Worm (Caenorhabditis elegans) whole organism, young adult: Measurements from ENCODE around the gene srd-41.
A peak's percentile ranks its signal among the peaks of the same experiment; 100 is the strongest.

Experiments used
- B0035.1 ChIP-seq: sonication (generic microtip); optimal IDR thresholded peaks from 2 replicates; lab custom pipeline; 2016; ENCODE audit warnings: missing genetic modification characterization, mild to moderate bottlenecking, missing compliant biosample characterization, missing genotype, missing genetic modification reagents
- B0261.1 ChIP-seq: sonication (generic microtip); optimal IDR thresholded peaks from 2 replicates; lab custom pipeline; 2016; ENCODE audit warnings: mild to moderate bottlenecking, missing genetic modification characterization, moderate library complexity, missing compliant biosample characterization
- F10E7.11 ChIP-seq: sonication (generic microtip); optimal IDR thresholded peaks from 2 replicates; lab custom pipeline; 2017; ENCODE audit warnings: mild to moderate bottlenecking, missing genetic modification characterization, moderate library complexity, missing compliant biosample characterization
- F22D6.2 ChIP-seq: sonication (generic microtip); optimal IDR thresholded peaks from 2 replicates; lab custom pipeline; 2016; ENCODE audit warnings: mild to moderate bottlenecking, missing genetic modification characterization, missing compliant biosample characterization
- F39B2.1 ChIP-seq: fragments of 200-800 bp; sonication (Bioruptor generic); IDR thresholded peaks from 2 replicates; pipeline ENCODE4 v1.3.6; 2022; ENCODE audit warnings: missing genetic modification reagents, missing genetic modification characterization, missing compliant biosample characterization
- F55B11.4 ChIP-seq: sonication (generic microtip); optimal IDR thresholded peaks from 2 replicates; lab custom pipeline; 2016; ENCODE audit warnings: missing compliant biosample characterization, missing genetic modification characterization, borderline replicate concordance; ENCODE audit not compliant: insufficient read depth
- T07F8.4 ChIP-seq: sonication (generic microtip); optimal IDR thresholded peaks from 2 replicates; lab custom pipeline; 2016; ENCODE audit warnings: mild to moderate bottlenecking, missing genetic modification characterization, moderate library complexity, missing compliant biosample characterization
- Y79H2A.3 ChIP-seq: fragments of 200-800 bp; sonication (Bioruptor generic); conservative IDR thresholded peaks from 2 replicates; pipeline ENCODE4 v1.3.6; 2022; ENCODE audit warnings: missing genetic modification reagents, missing genetic modification characterization, missing compliant biosample characterization
- Y95B8A.8 ChIP-seq: fragments of 200-800 bp; sonication (Bioruptor generic); IDR thresholded peaks from 2 replicates; pipeline ENCODE4 v1.3.6; 2022; ENCODE audit warnings: missing genetic modification reagents, missing genetic modification characterization, missing compliant biosample characterization
- ZK185.1 ChIP-seq: sonication (generic microtip); optimal IDR thresholded peaks from 2 replicates; lab custom pipeline; 2016; ENCODE audit warnings: mild to moderate bottlenecking, missing genetic modification characterization, missing compliant biosample characterization; ENCODE audit not compliant: poor library complexity, severe bottlenecking
- aptf-2 ChIP-seq: fragments of 200-800 bp; sonication (Bioruptor generic); conservative IDR thresholded peaks from 2 replicates; pipeline ENCODE4 v1.3.6; 2022; ENCODE audit warnings: missing genetic modification reagents, missing genetic modification characterization, missing compliant biosample characterization
- atf-7 ChIP-seq: sonication (generic microtip); optimal IDR thresholded peaks from 2 replicates; lab custom pipeline; 2017; ENCODE audit warnings: mild to moderate bottlenecking, missing genetic modification characterization, missing compliant biosample characterization
- athp-1 ChIP-seq: sonication (generic microtip); optimal IDR thresholded peaks from 2 replicates; lab custom pipeline; 2017; ENCODE audit warnings: mild to moderate bottlenecking, missing genetic modification characterization, missing compliant biosample characterization
- attf-5 ChIP-seq: fragments of 200-800 bp; sonication (Bioruptor generic); optimal IDR thresholded peaks from 2 replicates; lab custom pipeline; 2018; ENCODE audit warnings: mild to moderate bottlenecking, missing genetic modification characterization, missing compliant biosample characterization
- attf-6 ChIP-seq: fragments of 200-800 bp; sonication (Bioruptor generic); IDR thresholded peaks from 2 replicates; pipeline ENCODE4 v1.3.6; 2022; ENCODE audit warnings: missing genetic modification reagents, missing genetic modification characterization, missing compliant biosample characterization
- cebp-2 ChIP-seq: fragments of 200-800 bp; sonication (Bioruptor generic); IDR thresholded peaks from 2 replicates; pipeline ENCODE4 v1.3.6; 2022; ENCODE audit warnings: missing genetic modification characterization, missing compliant biosample characterization
- ceh-100 ChIP-seq: fragments of 200-800 bp; sonication (Bioruptor generic); IDR thresholded peaks from 2 replicates; pipeline ENCODE4 v1.3.6; 2022; ENCODE audit warnings: missing genetic modification reagents, missing genetic modification characterization, missing compliant biosample characterization
- ceh-27 ChIP-seq: fragments of 200-800 bp; sonication (Bioruptor generic); optimal IDR thresholded peaks from 2 replicates; lab custom pipeline; 2018; ENCODE audit warnings: mild to moderate bottlenecking, missing genetic modification characterization, moderate library complexity, missing compliant biosample characterization
- ceh-79 ChIP-seq: sonication (generic microtip); optimal IDR thresholded peaks from 2 replicates; lab custom pipeline; 2017; ENCODE audit warnings: mild to moderate bottlenecking, missing genetic modification characterization, missing compliant biosample characterization
- ceh-91 ChIP-seq: fragments of 200-800 bp; sonication (Bioruptor generic); IDR thresholded peaks from 2 replicates; pipeline ENCODE4 v1.3.6; 2022; ENCODE audit warnings: missing genetic modification reagents, missing genetic modification characterization, missing compliant biosample characterization
- dox-1 ChIP-seq: fragments of 200-800 bp; sonication (Bioruptor generic); IDR thresholded peaks from 2 replicates; pipeline ENCODE4 v1.3.6; 2022; ENCODE audit warnings: missing genetic modification reagents, missing genetic modification characterization, missing compliant biosample characterization
- egl-44 ChIP-seq: fragments of 200-800 bp; sonication (Bioruptor generic); IDR thresholded peaks from 2 replicates; pipeline ENCODE4 v1.3.6; 2022; ENCODE audit warnings: missing genetic modification reagents, missing genetic modification characterization, missing compliant biosample characterization
- ekl-4 ChIP-seq: fragments of 200-800 bp; sonication (Bioruptor generic); IDR thresholded peaks from 2 replicates; pipeline ENCODE4 v1.3.6; 2022; ENCODE audit warnings: missing genetic modification reagents, missing genetic modification characterization, missing compliant biosample characterization
- hlh-12 ChIP-seq: sonication (generic microtip); optimal IDR thresholded peaks from 2 replicates; lab custom pipeline; 2016; ENCODE audit warnings: missing genetic modification characterization, missing compliant biosample characterization
- hmg-1.2 ChIP-seq: fragments of 200-800 bp; sonication (Bioruptor generic); IDR thresholded peaks from 2 replicates; pipeline ENCODE4 v1.3.6; 2022; ENCODE audit warnings: missing genetic modification reagents, missing genetic modification characterization, missing compliant biosample characterization
- let-607 ChIP-seq, 2 experiments: fragments of 200-800 bp in 1 of 2; sonication (Bioruptor generic) in 1 of 2; sonication (generic microtip) in 1 of 2; optimal IDR thresholded peaks; 2 replicates each; lab custom pipeline; 2016 to 2018; ENCODE audit warnings: mild to moderate bottlenecking in 2 of 2, missing compliant biosample characterization in 2 of 2, missing genetic modification characterization in 2 of 2, moderate library complexity in 2 of 2, missing genotype in 1 of 2
- lin-40 ChIP-seq: sonication (generic microtip); optimal IDR thresholded peaks from 2 replicates; lab custom pipeline; 2016; ENCODE audit warnings: missing genetic modification characterization, mild to moderate bottlenecking, missing compliant biosample characterization, missing genotype, missing genetic modification reagents
- lsl-1 ChIP-seq: fragments of 200-800 bp; sonication (Bioruptor generic); optimal IDR thresholded peaks from 2 replicates; lab custom pipeline; 2018; ENCODE audit warnings: mild to moderate bottlenecking, missing genetic modification characterization, moderate library complexity, missing compliant biosample characterization
- madf-10 ChIP-seq: sonication (generic microtip); optimal IDR thresholded peaks from 2 replicates; lab custom pipeline; 2016; ENCODE audit warnings: mild to moderate bottlenecking, missing genetic modification characterization, missing compliant biosample characterization
- madf-6 ChIP-seq: fragments of 200-800 bp; sonication (Bioruptor generic); IDR thresholded peaks from 2 replicates; pipeline ENCODE4 v1.3.6; 2022; ENCODE audit warnings: missing genetic modification reagents, missing genetic modification characterization, missing compliant biosample characterization
- mxl-1 ChIP-seq: sonication (generic microtip); optimal IDR thresholded peaks from 2 replicates; lab custom pipeline; 2016; ENCODE audit warnings: missing genetic modification characterization, missing compliant biosample characterization
- nfya-2 ChIP-seq: fragments of 200-800 bp; sonication (Bioruptor generic); IDR thresholded peaks from 2 replicates; pipeline ENCODE4 v1.3.6; 2022; ENCODE audit warnings: missing genetic modification reagents, missing genetic modification characterization, missing compliant biosample characterization
- nfyb-1 ChIP-seq: fragments of 200-800 bp; sonication (Bioruptor generic); IDR thresholded peaks from 2 replicates; pipeline ENCODE4 v1.3.6; 2022; ENCODE audit warnings: missing genetic modification reagents, missing genetic modification characterization, missing compliant biosample characterization
- nhr-179 ChIP-seq: sonication (generic microtip); optimal IDR thresholded peaks from 2 replicates; lab custom pipeline; 2016; ENCODE audit warnings: mild to moderate bottlenecking, missing genetic modification characterization, missing compliant biosample characterization
- nhr-90 ChIP-seq: sonication (generic microtip); optimal IDR thresholded peaks from 2 replicates; lab custom pipeline; 2016; ENCODE audit warnings: missing genotype, mild to moderate bottlenecking, missing genetic modification characterization, missing compliant biosample characterization
- pbrm-1 ChIP-seq: fragments of 200-800 bp; sonication (Bioruptor generic); IDR thresholded peaks from 2 replicates; pipeline ENCODE4 v1.3.6; 2022; ENCODE audit warnings: missing genetic modification reagents, missing genetic modification characterization, missing compliant biosample characterization
- repo-1 ChIP-seq: sonication (generic microtip); optimal IDR thresholded peaks from 2 replicates; lab custom pipeline; 2017; ENCODE audit warnings: mild to moderate bottlenecking, missing genetic modification characterization, missing compliant biosample characterization
- snpc-1.3 ChIP-seq: sonication (generic microtip); optimal IDR thresholded peaks from 2 replicates; lab custom pipeline; 2017; ENCODE audit warnings: missing genetic modification characterization, mild to moderate bottlenecking, missing compliant biosample characterization, antibody characterized with exemption, moderate library complexity, missing genotype, missing genetic modification reagents; ENCODE audit not compliant: insufficient read depth
- ztf-18 ChIP-seq: sonication (generic microtip); optimal IDR thresholded peaks from 2 replicates; lab custom pipeline; 2016; ENCODE audit warnings: missing genotype, mild to moderate bottlenecking, missing genetic modification characterization, missing compliant biosample characterization
- ztf-22 ChIP-seq: fragments of 200-800 bp; sonication (Bioruptor generic); optimal IDR thresholded peaks from 2 replicates; lab custom pipeline; 2018; ENCODE audit warnings: mild to moderate bottlenecking, missing genetic modification characterization, moderate library complexity, missing compliant biosample characterization
- ztf-25 ChIP-seq: fragments of 200-800 bp; sonication (Bioruptor generic); IDR thresholded peaks from 2 replicates; pipeline ENCODE4 v1.3.6; 2022; ENCODE audit warnings: missing genetic modification reagents, missing genetic modification characterization, missing compliant biosample characterization
- ztf-26 ChIP-seq: sonication (generic microtip); optimal IDR thresholded peaks from 2 replicates; lab custom pipeline; 2017; ENCODE audit warnings: missing genetic modification characterization, missing compliant biosample characterization

Gene srd-41

ce11 chrX:12341338-12341737 is 14.8 kb downstream of the srd-41 start, which contains the start of gene zig-2 (continued):
- TF ChIP-seq Y79H2A.3 = no peak
- TF ChIP-seq B0035.1 (tag; lab: Kevin White, UChicago) = no peak

ce11 chrX:12343279-12343678 is 16.8 kb downstream of the srd-41 start, which contains the start of the genes nspc-9 and nspc-10:
Gene nspc-9 (minus strand): TSS chrX:12343379.
Gene nspc-10 (plus strand): TSS chrX:12343609.
- TF ChIP-seq F39B2.1 (GFP tag; lab: Robert Waterston, UW) (no peak), snpc-1.3 (tag; lab: Kevin White, UChicago) (no peak), nfya-2 (no peak), madf-10 (tag; lab: Kevin White, UChicago) (no peak), hmg-1.2 (no peak), nfyb-1 (GFP tag; lab: Robert Waterston, UW) (no peak), hlh-12 (tag; lab: Kevin White, UChicago) (no peak), F22D6.2 (tag; lab: Kevin White, UChicago) (no peak), lsl-1 (no peak)

ce11 chrX:12346729-12347128 is 20.2 kb downstream of the srd-41 start, which contains the start of gene F42F12.11:
Gene F42F12.11 (plus strand): TSS chrX:12347029.
- TF ChIP-seq ztf-26 (tag; lab: Kevin White, UChicago) (no peak), let-607 (tag; optimal IDR thresholded peaks at IDR 0.05; lab: Kevin White, UChicago) (no peak), ztf-25 (GFP tag; lab: Robert Waterston, UW) (no peak), ceh-100 (GFP tag; lab: Robert Waterston, UW) (no peak), ztf-22 (GFP tag; lab: Kevin White, UChicago) (no peak), F55B11.4 (no peak), F39B2.1 (GFP tag; lab: Robert Waterston, UW) (no peak)

- TF ChIP-seq ztf-26 (tag; lab: Kevin White, UChicago) = peak; percentile 52
- TF ChIP-seq ztf-18 (tag; lab: Kevin White, UChicago) = peak; percentile 58
- TF ChIP-seq T07F8.4 (tag; lab: Kevin White, UChicago) = peak; percentile 59
- peak; percentile 60 for TF ChIP-seq lin-40 (tag; lab: Kevin White, UChicago)
- TF ChIP-seq ZK185.1 (tag; lab: Kevin White, UChicago) = peak; percentile 71
- TF ChIP-seq madf-6 (GFP tag; lab: Robert Waterston, UW) = 0 out of 2 replicates have a peak, but pooled peaks have one; percentile 49
- peak; percentile 81 for TF ChIP-seq snpc-1.3 (tag; lab: Kevin White, UChicago)
- 0 out of 2 replicates have a peak, but pooled peaks have one; percentile 61 for TF ChIP-seq cebp-2
- peak; percentile 64 for TF ChIP-seq nhr-179
- peak; percentile 88 for TF ChIP-seq pbrm-1 (GFP tag; lab: Robert Waterston, UW)
- TF ChIP-seq ceh-79 (tag; lab: Kevin White, UChicago) = peak; percentile 48
- TF ChIP-seq atf-7 (tag; lab: Kevin White, UChicago) = peak; percentile 58
- peak; percentile 73 for TF ChIP-seq nfyb-1 (GFP tag; lab: Robert Waterston, UW)
- TF ChIP-seq mxl-1 (tag; lab: Kevin White, UChicago) = peak; percentile 40
- TF ChIP-seq nhr-90 (tag; lab: Kevin White, UChicago) = peak; percentile 83
- no peak for TF ChIP-seq aptf-2
- TF ChIP-seq F10E7.11 (tag; lab: Kevin White, UChicago) = no peak
- no peak for TF ChIP-seq ceh-91 (GFP tag; lab: Robert Waterston, UW)
- 0 out of 2 replicates have a peak, but pooled peaks have one; percentile 51 for TF ChIP-seq Y95B8A.8 (GFP tag; lab: Robert Waterston, UW)
- TF ChIP-seq athp-1 = peak; percentile 54
- peak; percentile 16 for TF ChIP-seq repo-1 (tag; lab: Kevin White, UChicago)
- 0 out of 2 replicates have a peak, but pooled peaks have one; percentile 36 for TF ChIP-seq egl-44 (GFP tag; lab: Robert Waterston, UW)
- peak; percentile 82 for TF ChIP-seq dox-1 (GFP tag; lab: Robert Waterston, UW)
- TF ChIP-seq attf-5 (GFP tag; lab: Kevin White, UChicago) = peak; percentile 48
- TF ChIP-seq ceh-27 (GFP tag; lab: Kevin White, UChicago) = peak; percentile 1
- TF ChIP-seq ztf-25 (GFP tag; lab: Robert Waterston, UW) = peak; percentile 94
- peak; percentile 71 for TF ChIP-seq attf-6 (GFP tag; lab: Robert Waterston, UW)
- 0 out of 2 replicates have a peak, but pooled peaks have one; percentile 22 for TF ChIP-seq ekl-4 (GFP tag; lab: Robert Waterston, UW)
- no peak for TF ChIP-seq F55B11.4
- TF ChIP-seq B0035.1 (tag; lab: Kevin White, UChicago) = peak; percentile 18
- TF ChIP-seq B0261.1 = peak; percentile 93
Measured at ce11 chrX:12347822-12348221, 21.3 kb downstream of the srd-41 start.
